Fruit fly (Drosophila melanogaster): ENCODE data around the gene CG4766.

The CG4766 gene

DNA sequence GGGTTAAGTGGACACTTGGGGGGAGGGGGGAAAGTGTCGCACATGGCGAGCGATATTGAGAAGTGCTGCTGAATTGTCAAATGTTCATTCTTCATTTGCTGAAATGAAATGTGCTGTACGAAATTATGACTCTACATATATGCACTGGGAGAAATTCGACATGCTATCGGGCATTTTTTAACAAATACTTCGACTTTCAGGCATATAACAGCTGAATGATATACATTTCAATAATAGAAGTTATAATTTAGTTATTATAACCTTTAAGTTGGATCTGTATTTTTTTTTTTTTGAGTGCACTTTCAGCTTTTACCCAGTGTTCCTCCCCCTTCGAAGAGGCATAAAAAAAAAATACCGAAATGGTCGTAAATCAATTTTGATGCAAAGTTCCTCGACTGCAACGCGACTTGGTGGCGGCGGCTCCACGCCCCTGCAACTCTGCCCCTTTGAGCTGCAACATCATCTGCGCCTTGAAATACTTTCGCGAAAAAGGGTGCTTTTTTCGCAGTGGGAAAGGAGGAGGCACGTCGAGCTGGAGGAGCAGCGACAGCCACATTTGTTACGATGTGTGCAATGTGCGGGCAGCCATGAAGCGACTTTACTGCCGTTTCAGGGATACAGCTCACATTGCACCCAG, 27.1 kb downstream of the CG4766 start (continued):
- TF ChIP-seq CG11696 (GFP tag; IDR thresholded peaks at IDR 0.05) (no peak), CrebB (tag; optimal IDR thresholded peaks at IDR 0.05) (no peak), tgo (GFP tag; IDR thresholded peaks at IDR 0.05) (0 out of 3 replicates have a peak, but pooled peaks have one; percentile 22), CG6854 (GFP tag; optimal IDR thresholded peaks at IDR 0.05) (no peak), ATbp (GFP tag; optimal IDR thresholded peaks at IDR 0.05) (peak; percentile 15), CG34224 (GFP tag; IDR thresholded peaks at IDR 0.05; ENCODE audit: partially characterized antibody) (no peak), bigmax (GFP tag; optimal IDR thresholded peaks at IDR 0.05) (no peak), CG15514 (GFP tag; optimal IDR thresholded peaks at IDR 0.05) (no peak), MBD-R2 (GFP tag; IDR thresholded peaks at IDR 0.05) (no peak), NfI (GFP tag; optimal IDR thresholded peaks at IDR 0.05) (peak; percentile 12), HmgD (GFP tag; optimal IDR thresholded peaks at IDR 0.05) (no peak), HLH3B (GFP tag; IDR thresholded peaks at IDR 0.05) (no peak), gce (GFP tag; IDR thresholded peaks at IDR 0.05) (0 out of 3 replicates have a peak, but pooled peaks have one; percentile 11), CG12744 (GFP tag; optimal IDR thresholded peaks at IDR 0.05) (no peak), mld (GFP tag; IDR thresholded peaks at IDR 0.05; ENCODE audit: partially characterized antibody) (no peak), grn (GFP tag; optimal IDR thresholded peaks at IDR 0.05) (no peak), lilli (GFP tag; optimal IDR thresholded peaks at IDR 0.05) (no peak), CG7928 (GFP tag; optimal IDR thresholded peaks at IDR 0.05) (no peak), CG8281 (tag; optimal IDR thresholded peaks at IDR 0.05) (no peak), CG11560 (tag; IDR thresholded peaks at IDR 0.05) (no peak), Dfd (GFP tag; optimal IDR thresholded peaks at IDR 0.05) (no peak), kah (GFP tag; optimal IDR thresholded peaks at IDR 0.05) (no peak), CG14441 (GFP tag; IDR thresholded peaks at IDR 0.05) (peak; percentile 35; the same call in 1 of the 2 replicates), CG12071 (GFP tag; optimal IDR thresholded peaks at IDR 0.05) (no peak), dati (GFP tag; IDR thresholded peaks at IDR 0.05) (no peak), ase (GFP tag; IDR thresholded peaks at IDR 0.05) (no peak), fd96Cb (tag; optimal IDR thresholded peaks at IDR 0.05) (peak; percentile 32), HHEX (GFP tag; optimal IDR thresholded peaks at IDR 0.05) (no peak), CG14710 (tag; optimal IDR thresholded peaks at IDR 0.05) (peak; percentile 40), inv (GFP tag; IDR thresholded peaks at IDR 0.05; ENCODE audit: partially characterized antibody) (no peak), maf-S (GFP tag; optimal IDR thresholded peaks at IDR 0.05) (no peak), Eip74EF (GFP tag; optimal IDR thresholded peaks at IDR 0.05) (no peak), Ets97D (GFP tag; optimal IDR thresholded peaks at IDR 0.05) (no peak), bbx (GFP tag; IDR thresholded peaks at IDR 0.05; ENCODE audit: partially characterized antibody) (no peak), E2f2 (GFP tag; IDR thresholded peaks at IDR 0.05) (no peak), Hr3 (GFP tag; optimal IDR thresholded peaks at IDR 0.05) (peak; percentile 7), CG12391 (tag; optimal IDR thresholded peaks at IDR 0.05) (peak; percentile 35), CG9876 (GFP tag; optimal IDR thresholded peaks at IDR 0.05) (no peak), C15 (GFP tag; IDR thresholded peaks at IDR 0.05) (no peak), pita (GFP tag; optimal IDR thresholded peaks at IDR 0.05) (no peak), B-H1 (GFP tag; IDR thresholded peaks at IDR 0.05) (no peak), CG2875 (GFP tag; optimal IDR thresholded peaks at IDR 0.05) (peak; percentile 9), CG10543 (GFP tag; optimal IDR thresholded peaks at IDR 0.05) (no peak), Stat92E (GFP tag; optimal IDR thresholded peaks at IDR 0.05) (no peak), Gug (GFP tag; IDR thresholded peaks at IDR 0.05) (no peak), Ptx1 (GFP tag; IDR thresholded peaks at IDR 0.05) (peak; percentile 36; the same call in 1 of the 2 replicates), phol (tag; optimal IDR thresholded peaks at IDR 0.05) (peak; percentile 51), br (optimal IDR thresholded peaks at IDR 0.05) (no peak), en (GFP tag; optimal IDR thresholded peaks at IDR 0.05) (no peak), CG33557 (GFP tag; optimal IDR thresholded peaks at IDR 0.05) (no peak)

All from whole organism, embryonic.